Fruit fly (Drosophila melanogaster): ENCODE results near the gene Hsp60D.

DNA sequence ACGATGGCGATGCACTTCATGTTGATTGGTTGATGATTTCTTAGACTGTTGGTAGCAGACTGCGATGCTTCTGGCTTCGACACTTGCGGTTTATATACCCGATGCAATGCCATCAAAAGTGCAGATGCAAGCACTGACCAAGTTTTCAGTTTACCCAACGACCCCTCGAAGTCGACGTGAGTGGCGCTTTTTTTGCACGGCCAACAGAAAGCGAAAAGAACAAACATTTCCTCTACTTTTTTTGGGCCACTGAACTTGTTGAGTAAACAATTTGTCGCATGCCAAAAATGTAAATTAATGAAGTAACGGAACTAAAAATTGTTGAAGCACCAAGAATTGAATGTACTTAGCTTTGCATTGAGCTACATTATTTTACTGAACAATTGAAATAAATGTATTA lies 37.7 kb downstream of the Hsp60D start, which contains the start of gene Vm34Ca:
- TF ChIP-seq usp (GFP tag; optimal IDR thresholded peaks at IDR 0.05) (no peak), CG8478 (optimal IDR thresholded peaks at IDR 0.05) (no peak), pan (optimal IDR thresholded peaks at IDR 0.05) (no peak), Dll (optimal IDR thresholded peaks at IDR 0.05) (no peak), EcR (GFP tag; optimal IDR thresholded peaks at IDR 0.05) (no peak), psq (optimal IDR thresholded peaks at IDR 0.05) (no peak)
